Worm (Caenorhabditis elegans) whole organism, young adult: ENCODE measurements around the gene srj-40.
A peak's percentile ranks its signal among the peaks of the same experiment; 100 is the strongest.

Experiments
- B0336.3 ChIP-seq: fragments of 200-800 bp; sonication (Bioruptor generic); IDR thresholded peaks from 2 replicates; pipeline ENCODE4 v1.3.6; 2022; ENCODE audit warnings: missing genetic modification characterization, missing compliant biosample characterization
- F33H1.4 ChIP-seq: fragments of 200-800 bp; sonication (Bioruptor generic); IDR thresholded peaks from 2 replicates; pipeline ENCODE4 v1.3.6; 2022; ENCODE audit warnings: missing genetic modification reagents, missing genetic modification characterization, missing compliant biosample characterization
- K11D2.4 ChIP-seq: fragments of 200-800 bp; sonication (Bioruptor generic); IDR thresholded peaks from 2 replicates; pipeline ENCODE4 v1.3.6; 2022; ENCODE audit warnings: missing genetic modification reagents, missing genetic modification characterization, missing compliant biosample characterization
- Y95B8A.8 ChIP-seq: fragments of 200-800 bp; sonication (Bioruptor generic); IDR thresholded peaks from 2 replicates; pipeline ENCODE4 v1.3.6; 2022; ENCODE audit warnings: missing genetic modification reagents, missing genetic modification characterization, missing compliant biosample characterization
- aptf-2 ChIP-seq: fragments of 200-800 bp; sonication (Bioruptor generic); conservative IDR thresholded peaks from 2 replicates; pipeline ENCODE4 v1.3.6; 2022; ENCODE audit warnings: missing genetic modification reagents, missing genetic modification characterization, missing compliant biosample characterization
- attf-5 ChIP-seq: fragments of 200-800 bp; sonication (Bioruptor generic); optimal IDR thresholded peaks from 2 replicates; lab custom pipeline; 2018; ENCODE audit warnings: mild to moderate bottlenecking, missing genetic modification characterization, missing compliant biosample characterization
- cebp-1 ChIP-seq, 2 experiments: fragments of 200-800 bp in 1 of 2; sonication (Bioruptor generic) in 1 of 2; sonication (generic microtip) in 1 of 2; IDR thresholded peaks in 1 of 2; optimal IDR thresholded peaks in 1 of 2; 2 replicates each; pipeline versions ENCODE4 v1.3.6 to Lab custom; 2017 to 2022; ENCODE audit warnings: missing compliant biosample characterization in 2 of 2, missing genetic modification characterization in 2 of 2, mild to moderate bottlenecking in 1 of 2, missing genetic modification reagents in 1 of 2, moderate library complexity in 1 of 2
- ceh-27 ChIP-seq: fragments of 200-800 bp; sonication (Bioruptor generic); optimal IDR thresholded peaks from 2 replicates; lab custom pipeline; 2018; ENCODE audit warnings: mild to moderate bottlenecking, missing genetic modification characterization, moderate library complexity, missing compliant biosample characterization
- ceh-91 ChIP-seq: fragments of 200-800 bp; sonication (Bioruptor generic); IDR thresholded peaks from 2 replicates; pipeline ENCODE4 v1.3.6; 2022; ENCODE audit warnings: missing genetic modification reagents, missing genetic modification characterization, missing compliant biosample characterization
- dox-1 ChIP-seq: fragments of 200-800 bp; sonication (Bioruptor generic); IDR thresholded peaks from 2 replicates; pipeline ENCODE4 v1.3.6; 2022; ENCODE audit warnings: missing genetic modification reagents, missing genetic modification characterization, missing compliant biosample characterization
- egl-44 ChIP-seq: fragments of 200-800 bp; sonication (Bioruptor generic); IDR thresholded peaks from 2 replicates; pipeline ENCODE4 v1.3.6; 2022; ENCODE audit warnings: missing genetic modification reagents, missing genetic modification characterization, missing compliant biosample characterization
- ets-4 ChIP-seq: fragments of 200-800 bp; sonication (Bioruptor generic); optimal IDR thresholded peaks from 2 replicates; lab custom pipeline; 2018; ENCODE audit warnings: mild to moderate bottlenecking, missing genetic modification characterization, missing compliant biosample characterization
- him-1 ChIP-seq: sonication (generic microtip); optimal IDR thresholded peaks from 2 replicates; lab custom pipeline; 2016; ENCODE audit warnings: missing genotype, missing genetic modification reagents, missing genetic modification characterization, missing compliant biosample characterization
- hlh-12 ChIP-seq: sonication (generic microtip); optimal IDR thresholded peaks from 2 replicates; lab custom pipeline; 2016; ENCODE audit warnings: missing genetic modification characterization, missing compliant biosample characterization
- hmg-1.2 ChIP-seq: fragments of 200-800 bp; sonication (Bioruptor generic); IDR thresholded peaks from 2 replicates; pipeline ENCODE4 v1.3.6; 2022; ENCODE audit warnings: missing genetic modification reagents, missing genetic modification characterization, missing compliant biosample characterization
- lin-26 ChIP-seq: fragments of 200-800 bp; sonication (Bioruptor generic); IDR thresholded peaks from 2 replicates; pipeline ENCODE4 v1.3.6; 2022; ENCODE audit warnings: missing genetic modification reagents, missing genetic modification characterization, missing compliant biosample characterization
- lin-35 ChIP-seq, 3 experiments: fragments of 150-350 bp in 2 of 3; sonication (generic microtip) in 1 of 3; optimal IDR thresholded peaks; 2 replicates each; lab custom pipeline; 2014 to 2018; ENCODE audit warnings: missing biosample characterization in 3 of 3, missing genetic modification characterization in 3 of 3, missing genetic modification reagents in 3 of 3
- lin-40 ChIP-seq: sonication (generic microtip); optimal IDR thresholded peaks from 2 replicates; lab custom pipeline; 2016; ENCODE audit warnings: missing genetic modification characterization, mild to moderate bottlenecking, missing compliant biosample characterization, missing genotype, missing genetic modification reagents
- lin-54 ChIP-seq: fragments of 200-800 bp; sonication (Bioruptor generic); optimal IDR thresholded peaks from 2 replicates; lab custom pipeline; 2018; ENCODE audit warnings: mild to moderate bottlenecking, missing genetic modification characterization, missing compliant biosample characterization
- lir-1 ChIP-seq: fragments of 200-800 bp; sonication (Bioruptor generic); conservative IDR thresholded peaks from 2 replicates; pipeline ENCODE4 v1.3.6; 2022; ENCODE audit warnings: missing genetic modification reagents, missing genetic modification characterization, missing compliant biosample characterization
- lsl-1 ChIP-seq: fragments of 200-800 bp; sonication (Bioruptor generic); optimal IDR thresholded peaks from 2 replicates; lab custom pipeline; 2018; ENCODE audit warnings: mild to moderate bottlenecking, missing genetic modification characterization, moderate library complexity, missing compliant biosample characterization
- lsy-27 ChIP-seq: sonication (generic microtip); optimal IDR thresholded peaks from 2 replicates; lab custom pipeline; 2017; ENCODE audit warnings: missing genetic modification characterization, mild to moderate bottlenecking, missing compliant biosample characterization, antibody characterized with exemption, missing genotype, borderline replicate concordance; ENCODE audit not compliant: insufficient read depth
- madf-6 ChIP-seq: fragments of 200-800 bp; sonication (Bioruptor generic); IDR thresholded peaks from 2 replicates; pipeline ENCODE4 v1.3.6; 2022; ENCODE audit warnings: missing genetic modification reagents, missing genetic modification characterization, missing compliant biosample characterization
- mcd-1 ChIP-seq: fragments of 200-800 bp; sonication (Bioruptor generic); IDR thresholded peaks from 2 replicates; pipeline ENCODE4 v1.3.6; 2022; ENCODE audit warnings: missing genetic modification reagents, missing genetic modification characterization, missing compliant biosample characterization
- nfyb-1 ChIP-seq: fragments of 200-800 bp; sonication (Bioruptor generic); IDR thresholded peaks from 2 replicates; pipeline ENCODE4 v1.3.6; 2022; ENCODE audit warnings: missing genetic modification reagents, missing genetic modification characterization, missing compliant biosample characterization
- nhr-27 ChIP-seq: fragments of 200-800 bp; sonication (Bioruptor generic); optimal IDR thresholded peaks from 2 replicates; lab custom pipeline; 2018; ENCODE audit warnings: mild to moderate bottlenecking, missing genetic modification characterization, moderate library complexity, missing compliant biosample characterization
- nhr-80 ChIP-seq: sonication (generic microtip); optimal IDR thresholded peaks from 2 replicates; lab custom pipeline; 2016; ENCODE audit warnings: missing genetic modification characterization, missing compliant biosample characterization
- nhr-90 ChIP-seq: sonication (generic microtip); optimal IDR thresholded peaks from 2 replicates; lab custom pipeline; 2016; ENCODE audit warnings: missing genotype, mild to moderate bottlenecking, missing genetic modification characterization, missing compliant biosample characterization
- pbrm-1 ChIP-seq: fragments of 200-800 bp; sonication (Bioruptor generic); IDR thresholded peaks from 2 replicates; pipeline ENCODE4 v1.3.6; 2022; ENCODE audit warnings: missing genetic modification reagents, missing genetic modification characterization, missing compliant biosample characterization
- snpc-1.1 ChIP-seq: sonication (generic microtip); optimal IDR thresholded peaks from 2 replicates; lab custom pipeline; 2017; ENCODE audit warnings: missing genetic modification characterization, mild to moderate bottlenecking, missing compliant biosample characterization, antibody characterized with exemption, moderate library complexity, missing genotype, missing genetic modification reagents; ENCODE audit not compliant: insufficient read depth
- snpc-1.3 ChIP-seq: sonication (generic microtip); optimal IDR thresholded peaks from 2 replicates; lab custom pipeline; 2017; ENCODE audit warnings: missing genetic modification characterization, mild to moderate bottlenecking, missing compliant biosample characterization, antibody characterized with exemption, moderate library complexity, missing genotype, missing genetic modification reagents; ENCODE audit not compliant: insufficient read depth
- somi-1 ChIP-seq: fragments of 200-800 bp; sonication (Bioruptor generic); optimal IDR thresholded peaks from 2 replicates; lab custom pipeline; 2018; ENCODE audit warnings: mild to moderate bottlenecking, missing genetic modification characterization, missing compliant biosample characterization
- tbp1 ChIP-seq: fragments of 200-800 bp; sonication (Bioruptor generic); optimal IDR thresholded peaks from 2 replicates; lab custom pipeline; 2018; ENCODE audit warnings: mild to moderate bottlenecking, missing genetic modification characterization, missing compliant biosample characterization
- tlf-1 ChIP-seq: fragments of 200-800 bp; sonication (Bioruptor generic); optimal IDR thresholded peaks from 2 replicates; lab custom pipeline; 2018; ENCODE audit warnings: mild to moderate bottlenecking, missing genetic modification characterization, missing compliant biosample characterization
- unc-62 ChIP-seq: fragments of 150-350 bp; optimal IDR thresholded peaks from 2 replicates; lab custom pipeline; 2014; ENCODE audit warnings: missing biosample characterization, missing genetic modification reagents, missing genetic modification characterization
- xnd-1 ChIP-seq: sonication (generic microtip); optimal IDR thresholded peaks from 2 replicates; lab custom pipeline; 2016; ENCODE audit warnings: missing genotype, missing genetic modification reagents, missing genetic modification characterization, missing compliant biosample characterization
- zim-3 ChIP-seq: sonication (generic microtip); optimal IDR thresholded peaks from 2 replicates; lab custom pipeline; 2017; ENCODE audit warnings: mild to moderate bottlenecking, missing genetic modification characterization, moderate library complexity, missing compliant biosample characterization
- ztf-18 ChIP-seq: sonication (generic microtip); optimal IDR thresholded peaks from 2 replicates; lab custom pipeline; 2016; ENCODE audit warnings: missing genotype, mild to moderate bottlenecking, missing genetic modification characterization, missing compliant biosample characterization
- ztf-3 ChIP-seq: fragments of 200-800 bp; sonication (Bioruptor generic); optimal IDR thresholded peaks from 2 replicates; lab custom pipeline; 2018; ENCODE audit warnings: mild to moderate bottlenecking, missing genetic modification characterization, missing compliant biosample characterization

srj-40 gene

ce11 chrV:4131471-4131939 is 29.8 kb downstream of the srj-40 start, which contains the start of gene nhr-57 (continued):
- TF ChIP-seq ceh-27 (GFP tag; lab: Kevin White, UChicago) (peak; percentile 48), somi-1 (peak; percentile 51), nhr-80 (tag; lab: Kevin White, UChicago) (peak; percentile 83), aptf-2 (GFP tag; lab: Robert Waterston, UW) (no peak), B0336.3 (GFP tag; lab: Robert Waterston, UW) (peak; percentile 74), unc-62 (GFP tag; lab: Kevin White, UChicago) (peak; percentile 16), tbp1 (peak; percentile 33), mcd-1 (peak; percentile 42), lin-40 (tag; lab: Kevin White, UChicago) (peak; percentile 77), cebp-1 (GFP tag; IDR thresholded peaks at IDR 0.05; lab: Robert Waterston, UW) (no peak), cebp-1 (tag; optimal IDR thresholded peaks at IDR 0.05; lab: Kevin White, UChicago) (peak; percentile 73)

- no peak for TF ChIP-seq ztf-18 (tag; lab: Kevin White, UChicago)
- no peak for TF ChIP-seq lsl-1 (GFP tag; lab: Kevin White, UChicago)
Observed at ce11 chrV:4134728-4135127, 33.1 kb downstream of the srj-40 start, which contains the start of gene lgc-1. Gene lgc-1, plus strand, starts transcription at chrV:4135028.

- TF ChIP-seq ztf-3 (GFP tag; lab: Kevin White, UChicago) (no peak), nhr-90 (tag; lab: Kevin White, UChicago) (no peak), xnd-1 (no peak), ets-4 (GFP tag; lab: Kevin White, UChicago) (no peak)
Observed at ce11 chrV:4138688-4139087, 37.0 kb downstream of the srj-40 start, which contains the start of gene lgc-29. Gene lgc-29, plus strand, starts transcription at chrV:4138988.

DNA sequence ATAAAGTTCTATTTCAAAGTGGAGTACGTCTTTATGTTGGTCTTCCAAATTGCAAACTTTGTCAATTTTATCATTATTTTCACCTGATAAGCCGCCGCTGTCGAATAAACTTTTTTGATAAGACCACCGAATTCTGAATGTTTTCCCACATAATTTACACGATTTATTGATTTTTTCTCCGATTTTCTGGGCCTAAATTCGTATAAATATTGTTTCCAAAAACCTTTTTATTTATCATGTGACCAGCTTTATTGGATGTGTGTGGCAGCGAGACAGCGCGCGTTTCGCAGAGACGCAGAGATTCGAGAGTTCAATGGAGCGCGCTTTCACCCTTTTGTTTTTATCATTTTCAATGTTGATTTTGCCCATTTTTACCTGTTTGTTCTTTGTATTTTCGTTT is 41.4 kb downstream of the srj-40 start:
- TF ChIP-seq nhr-80 (tag; lab: Kevin White, UChicago) (peak; percentile 71), hmg-1.2 (peak; percentile 97), nhr-27 (no peak), tlf-1 (no peak), K11D2.4 (GFP tag; lab: Robert Waterston, UW) (peak; percentile 52; the same call in 1 of the 2 replicates), dox-1 (GFP tag; lab: Robert Waterston, UW) (peak; percentile 72), lir-1 (no peak), lin-35 (GFP tag; optimal IDR thresholded peaks at IDR 0.05; lab: Kevin White, UChicago) (peak in 1 of 3 experiments; percentile 47), snpc-1.1 (no peak), hlh-12 (no peak), lin-26 (GFP tag; lab: Robert Waterston, UW) (no peak), Y95B8A.8 (GFP tag; lab: Robert Waterston, UW) (no peak), ceh-27 (GFP tag; lab: Kevin White, UChicago) (peak; percentile 29), lin-40 (tag; lab: Kevin White, UChicago) (peak; percentile 78), tbp1 (peak; percentile 23), him-1 (tag; lab: Kevin White, UChicago) (no peak), egl-44 (GFP tag; lab: Robert Waterston, UW) (no peak), lsl-1 (GFP tag; lab: Kevin White, UChicago) (peak; percentile 3), attf-5 (GFP tag; lab: Kevin White, UChicago) (peak; percentile 56), madf-6 (GFP tag; lab: Robert Waterston, UW) (peak; percentile 50; the same call in 1 of the 2 replicates), somi-1 (no peak), lsy-27 (tag; lab: Kevin White, UChicago) (no peak), pbrm-1 (0 out of 2 replicates have a peak, but pooled peaks have one; percentile 31), mcd-1 (peak; percentile 96), nfyb-1 (GFP tag; lab: Robert Waterston, UW) (0 out of 2 replicates have a peak, but pooled peaks have one; percentile 24), zim-3 (tag; lab: Kevin White, UChicago) (no peak), snpc-1.3 (no peak), ceh-91 (no peak), lin-54 (GFP tag; lab: Kevin White, UChicago) (peak; percentile 44), F33H1.4 (GFP tag; lab: Robert Waterston, UW) (peak; percentile 31; the same call in 1 of the 2 replicates)
